In the genomic region with DNA sequence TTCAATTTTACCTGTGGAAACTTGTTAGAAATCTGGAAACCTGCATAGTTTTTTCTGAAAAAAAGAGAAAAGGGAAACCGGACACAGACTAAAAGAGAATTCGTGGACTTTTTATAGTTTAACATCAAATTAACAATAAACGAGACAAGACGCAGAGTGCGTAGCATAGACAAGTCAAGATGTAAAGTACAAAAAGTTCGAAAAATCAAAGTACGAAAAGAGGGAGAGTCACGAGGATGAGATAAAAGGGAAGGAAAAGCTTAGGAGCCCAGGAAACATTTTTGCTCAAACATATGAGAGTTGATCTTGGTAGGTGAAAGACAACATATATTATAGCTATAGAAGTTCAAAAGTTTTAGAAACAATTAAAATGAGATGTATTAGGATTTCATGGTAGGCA, we compare ENCODE assay signal across 1 worm cellular context.
A peak's percentile ranks its signal among the peaks of the same experiment; 100 is the strongest.
TF ChIP-seq lines count a peak whose summit lies in the region.

A gene (minus strand): TSS at position 188 of the 400 bp plus-strand sequence.

TF ChIP-seq in whole organism, L1 larva, 84 proteins besides CTCF, POLR2A, EP300 and RAD21 (continued from another document):
- TF ChIP-seq unc-30 (tag; optimal IDR thresholded peaks at IDR 0.05; lab: Kevin White, UChicago): no peak
- no peak for TF ChIP-seq zip-4 (GFP tag; optimal IDR thresholded peaks at IDR 0.05; lab: Kevin White, UChicago)
- no peak for TF ChIP-seq nhr-237 (tag; optimal IDR thresholded peaks at IDR 0.05; lab: Kevin White, UChicago)
- peak; percentile 69 for TF ChIP-seq nhr-71 (tag; optimal IDR thresholded peaks at IDR 0.05; lab: Kevin White, UChicago)
- TF ChIP-seq F16B12.6 (tag; optimal IDR thresholded peaks at IDR 0.05; lab: Kevin White, UChicago): no peak
- TF ChIP-seq ceh-88 (GFP tag; IDR thresholded peaks at IDR 0.05; lab: Robert Waterston, UW): no peak
- no peak for TF ChIP-seq blmp-1 (tag; optimal IDR thresholded peaks at IDR 0.05; lab: Kevin White, UChicago)
- TF ChIP-seq aha-1 (tag; optimal IDR thresholded peaks at IDR 0.05; lab: Kevin White, UChicago): no peak
- no peak for TF ChIP-seq grh-1 (GFP tag; IDR thresholded peaks at IDR 0.05; lab: Robert Waterston, UW)
- no peak for TF ChIP-seq sptf-1 (tag; optimal IDR thresholded peaks at IDR 0.05; lab: Kevin White, UChicago)
- no peak for TF ChIP-seq fkh-4 (tag; optimal IDR thresholded peaks at IDR 0.05; lab: Kevin White, UChicago; ENCODE audit: borderline replicate concordance)
- TF ChIP-seq dsc-1 (tag; optimal IDR thresholded peaks at IDR 0.05; lab: Kevin White, UChicago): peak; percentile 54
- TF ChIP-seq aly-2 (tag; optimal IDR thresholded peaks at IDR 0.05; lab: Kevin White, UChicago): no peak
- peak; percentile 47 for TF ChIP-seq nhr-20 (tag; optimal IDR thresholded peaks at IDR 0.05; lab: Kevin White, UChicago)
- TF ChIP-seq egl-13 (tag; optimal IDR thresholded peaks at IDR 0.05; lab: Kevin White, UChicago): no peak
- no peak for TF ChIP-seq alr-1 (tag; optimal IDR thresholded peaks at IDR 0.05; lab: Kevin White, UChicago; ENCODE audit: borderline replicate concordance)
- peak; percentile 48 for TF ChIP-seq fkh-8 (tag; optimal IDR thresholded peaks at IDR 0.05; lab: Kevin White, UChicago)
- TF ChIP-seq efl-1 (optimal IDR thresholded peaks at IDR 0.05; lab: Kevin White, UChicago): no peak
- no peak for TF ChIP-seq efl-1 (GFP tag; optimal IDR thresholded peaks at IDR 0.05 in 1 of 2; lab: Kevin White, UChicago)
- no peak for TF ChIP-seq pax-3 (tag; optimal IDR thresholded peaks at IDR 0.05; lab: Kevin White, UChicago)
- no peak for TF ChIP-seq C16A3.4 (tag; optimal IDR thresholded peaks at IDR 0.05; lab: Kevin White, UChicago)
- TF ChIP-seq ceh-90 (tag; optimal IDR thresholded peaks at IDR 0.05; lab: Kevin White, UChicago): no peak
- TF ChIP-seq mdl-1 (tag; optimal IDR thresholded peaks at IDR 0.05; lab: Kevin White, UChicago): no peak
- no peak for TF ChIP-seq ceh-63 (GFP tag; optimal IDR thresholded peaks at IDR 0.05; lab: Kevin White, UChicago)
- no peak for TF ChIP-seq nhr-77 (tag; optimal IDR thresholded peaks at IDR 0.05; lab: Kevin White, UChicago)
- TF ChIP-seq jun-1 (tag; optimal IDR thresholded peaks at IDR 0.05; lab: Kevin White, UChicago): no peak
- no peak for TF ChIP-seq tlp-1 (tag; optimal IDR thresholded peaks at IDR 0.05; lab: Kevin White, UChicago)
- no peak for TF ChIP-seq isw-1 (GFP tag; IDR thresholded peaks at IDR 0.05; lab: Robert Waterston, UW)
- TF ChIP-seq hpl-2 (GFP tag; optimal IDR thresholded peaks at IDR 0.05; lab: Kevin White, UChicago): no peak
- no peak for TF ChIP-seq pqm-1 (tag; optimal IDR thresholded peaks at IDR 0.05; lab: Kevin White, UChicago)
- peak in 1 of 2 experiments; percentile 12 for TF ChIP-seq lsy-2 (tag; optimal IDR thresholded peaks at IDR 0.05; lab: Kevin White, UChicago)
- TF ChIP-seq lin-14 (GFP tag; optimal IDR thresholded peaks at IDR 0.05; lab: Kevin White, UChicago): peak; percentile 63
- no peak for TF ChIP-seq ces-1 (GFP tag; optimal IDR thresholded peaks at IDR 0.05; lab: Kevin White, UChicago)
- TF ChIP-seq xbp-1 (tag; optimal IDR thresholded peaks at IDR 0.05; lab: Kevin White, UChicago): peak; percentile 1
- no peak for TF ChIP-seq nhr-84 (tag; optimal IDR thresholded peaks at IDR 0.05; lab: Kevin White, UChicago)
- TF ChIP-seq lir-3 (tag; optimal IDR thresholded peaks at IDR 0.05; lab: Kevin White, UChicago; ENCODE audit: poor library complexity): no peak
- no peak for TF ChIP-seq snpc-4 (tag; optimal IDR thresholded peaks at IDR 0.05; lab: Kevin White, UChicago)
- no peak for TF ChIP-seq sox-4 (tag; optimal IDR thresholded peaks at IDR 0.05; lab: Kevin White, UChicago)
- no peak for TF ChIP-seq lin-13 (GFP tag; optimal IDR thresholded peaks at IDR 0.05; lab: Kevin White, UChicago)
- no peak for TF ChIP-seq nhr-90 (tag; optimal IDR thresholded peaks at IDR 0.05; lab: Kevin White, UChicago; ENCODE audit: poor library complexity)
- TF ChIP-seq hlh-17 (GFP tag; optimal IDR thresholded peaks at IDR 0.05; lab: Kevin White, UChicago; ENCODE audit: borderline replicate concordance): no peak
- peak; percentile 37 for TF ChIP-seq snu-23 (GFP tag; optimal IDR thresholded peaks at IDR 0.05; lab: Kevin White, UChicago)
- TF ChIP-seq sup-37 (GFP tag; optimal IDR thresholded peaks at IDR 0.05; lab: Kevin White, UChicago): no peak
- no peak for TF ChIP-seq efl-3 (GFP tag; optimal IDR thresholded peaks at IDR 0.05; lab: Kevin White, UChicago)
- TF ChIP-seq elt-3 (tag; optimal IDR thresholded peaks at IDR 0.05; lab: Kevin White, UChicago): no peak
- TF ChIP-seq ets-5 (GFP tag; IDR thresholded peaks at IDR 0.05; lab: Robert Waterston, UW): no peak
- TF ChIP-seq nhr-11 (tag; optimal IDR thresholded peaks at IDR 0.05; lab: Kevin White, UChicago): no peak
- no peak for TF ChIP-seq tbx-2 (tag; optimal IDR thresholded peaks at IDR 0.05; lab: Kevin White, UChicago)
- TF ChIP-seq rnt-1 (tag; optimal IDR thresholded peaks at IDR 0.05; lab: Kevin White, UChicago): peak; percentile 41
- TF ChIP-seq fkh-10 (GFP tag; optimal IDR thresholded peaks at IDR 0.05; lab: Kevin White, UChicago): no peak
- TF ChIP-seq nhr-85 (tag; lab: Kevin White, UChicago): no peak
- TF ChIP-seq lin-39 (tag; optimal IDR thresholded peaks at IDR 0.05; lab: Kevin White, UChicago): no peak
- no peak for TF ChIP-seq C34B4.2 (tag; optimal IDR thresholded peaks at IDR 0.05; lab: Kevin White, UChicago)
- no peak for TF ChIP-seq ceh-8 (GFP tag; optimal IDR thresholded peaks at IDR 0.05; lab: Kevin White, UChicago)
- TF ChIP-seq ama-1 (optimal IDR thresholded peaks at IDR 0.05; lab: Kevin White, UChicago): no peak
- no peak for TF ChIP-seq zag-1 (tag; optimal IDR thresholded peaks at IDR 0.05; lab: Kevin White, UChicago)
- peak; percentile 53 for TF ChIP-seq nhr-19 (GFP tag; conservative IDR thresholded peaks at IDR 0.05; lab: Robert Waterston, UW)
- no peak for TF ChIP-seq fos-1 (tag; optimal IDR thresholded peaks at IDR 0.05; lab: Kevin White, UChicago)
- TF ChIP-seq unc-130 (tag; optimal IDR thresholded peaks at IDR 0.05; lab: Kevin White, UChicago): no peak
- TF ChIP-seq unc-62 (GFP tag; optimal IDR thresholded peaks at IDR 0.05; lab: Kevin White, UChicago): no peak
- TF ChIP-seq Y116A8C.19 (tag; optimal IDR thresholded peaks at IDR 0.05; lab: Kevin White, UChicago; ENCODE audit: borderline replicate concordance): no peak
- no peak for TF ChIP-seq nhr-76 (tag; optimal IDR thresholded peaks at IDR 0.05; lab: Kevin White, UChicago)
